Worm (Caenorhabditis elegans): ENCODE measurements around the gene grl-5.
A peak's percentile ranks its signal among the peaks of the same experiment; 100 is the strongest.

The grl-5 gene

DNA sequence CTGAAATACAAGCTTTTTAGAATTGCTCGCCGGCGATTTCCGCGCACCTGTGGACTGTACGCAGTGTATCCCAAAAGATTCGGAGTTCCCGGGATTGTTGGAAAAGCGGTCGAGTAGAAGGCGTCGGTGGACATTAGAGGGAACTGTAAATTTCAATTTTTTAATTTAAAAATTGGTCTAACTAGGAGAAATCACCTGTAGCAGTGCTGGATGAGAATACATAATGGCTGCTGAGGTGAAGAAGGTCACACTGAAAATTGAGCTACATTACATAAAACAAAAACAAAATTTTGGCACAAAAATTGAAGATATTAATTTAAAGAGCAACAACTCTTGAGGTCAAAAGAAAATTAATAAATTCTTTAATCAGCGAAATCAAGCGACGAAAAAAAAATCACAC, 39.8 kb downstream of the grl-5 start, which contains the start of gene neg-1:
neg-1 (minus strand) TSS at position 250 of the 400 bp plus-strand sequence.
- TF ChIP-seq nhr-25 (tag; optimal IDR thresholded peaks at IDR 0.05) (no peak), R02D3.7 (tag; optimal IDR thresholded peaks at IDR 0.05) (no peak), ceh-28 (tag; optimal IDR thresholded peaks at IDR 0.05) (no peak), nfya-1 (tag; optimal IDR thresholded peaks at IDR 0.05; ENCODE audit: insufficient read depth) (no peak), elt-3 (tag; optimal IDR thresholded peaks at IDR 0.05) (no peak), ceh-82 (tag; optimal IDR thresholded peaks at IDR 0.05) (no peak), nhr-77 (tag; optimal IDR thresholded peaks at IDR 0.05) (no peak), ZK546.5 (tag; optimal IDR thresholded peaks at IDR 0.05) (no peak), nhr-67 (tag; optimal IDR thresholded peaks at IDR 0.05) (no peak), nhr-11 (tag; optimal IDR thresholded peaks at IDR 0.05) (no peak), unc-39 (tag; optimal IDR thresholded peaks at IDR 0.05) (no peak), skn-1 (tag; optimal IDR thresholded peaks at IDR 0.05) (no peak), lin-15B (tag; optimal IDR thresholded peaks at IDR 0.05) (no peak), mml-1 (tag; optimal IDR thresholded peaks at IDR 0.05) (no peak), eor-1 (tag; optimal IDR thresholded peaks at IDR 0.05) (no peak), nhr-76 (tag; optimal IDR thresholded peaks at IDR 0.05) (no peak), ztf-4 (tag; optimal IDR thresholded peaks at IDR 0.05) (no peak), sea-2 (GFP tag; optimal IDR thresholded peaks at IDR 0.05) (no peak), lin-39 (tag; optimal IDR thresholded peaks at IDR 0.05) (no peak), egl-27 (tag; optimal IDR thresholded peaks at IDR 0.05) (no peak)

DNA sequence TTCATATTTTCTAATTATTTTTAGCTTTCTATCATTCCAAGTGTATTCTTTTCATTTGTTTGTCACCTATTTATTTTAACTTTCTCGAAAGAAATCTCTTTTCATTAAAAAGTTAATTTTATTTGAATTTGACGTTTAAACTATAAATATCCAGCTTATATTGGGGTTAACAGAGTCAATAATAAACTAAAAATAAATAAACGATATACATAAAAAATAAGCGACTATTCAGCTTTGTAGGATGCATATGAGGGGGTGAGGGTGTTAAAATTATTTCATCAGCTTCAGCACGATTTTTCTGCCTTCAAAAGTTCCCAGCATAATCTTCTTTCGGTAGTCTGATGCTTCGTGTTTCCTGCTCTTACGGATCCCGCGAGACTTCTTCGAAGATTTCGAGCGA, 40.8 kb downstream of the grl-5 start:
- no peak for TF ChIP-seq ztf-4 (tag; optimal IDR thresholded peaks at IDR 0.05)
- no peak for TF ChIP-seq nhr-67 (tag; optimal IDR thresholded peaks at IDR 0.05)
- no peak for TF ChIP-seq nhr-25 (tag; optimal IDR thresholded peaks at IDR 0.05)
- TF ChIP-seq pqm-1 (tag; optimal IDR thresholded peaks at IDR 0.05): no peak
- no peak for TF ChIP-seq ztf-11 (tag; optimal IDR thresholded peaks at IDR 0.05)
- no peak for TF ChIP-seq snpc-4 (tag; optimal IDR thresholded peaks at IDR 0.05)
- no peak for TF ChIP-seq aly-2 (tag; optimal IDR thresholded peaks at IDR 0.05)
- no peak for TF ChIP-seq ceh-16 (tag; optimal IDR thresholded peaks at IDR 0.05)
- TF ChIP-seq daf-12 (tag; optimal IDR thresholded peaks at IDR 0.05): no peak

DNA sequence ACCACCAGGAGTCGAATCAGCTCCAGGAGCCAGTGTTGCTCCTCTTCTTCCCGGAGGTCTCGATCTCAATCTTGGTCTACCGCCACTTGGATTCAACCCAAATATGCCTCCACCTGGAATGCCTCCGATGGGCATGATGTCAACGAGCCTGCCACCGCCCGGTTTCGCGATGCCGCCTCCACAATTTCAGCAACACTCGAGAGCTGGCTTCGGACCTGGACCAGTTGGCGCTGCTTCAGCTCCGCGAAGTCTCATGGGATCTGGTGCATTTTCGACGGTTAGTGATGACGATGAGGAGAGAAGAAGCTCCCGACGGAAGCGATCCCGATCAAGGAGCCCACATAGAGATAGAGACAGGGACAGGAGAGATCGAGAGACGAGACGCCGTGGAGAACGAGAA, 41.5 kb downstream of the grl-5 start:
- TF ChIP-seq nhr-43 (tag; optimal IDR thresholded peaks at IDR 0.05; ENCODE audit: poor library complexity, severe bottlenecking): no peak
- TF ChIP-seq elt-2 (tag; optimal IDR thresholded peaks at IDR 0.05): no peak
- TF ChIP-seq elt-3 (tag; optimal IDR thresholded peaks at IDR 0.05): no peak
- TF ChIP-seq R02D3.7 (tag; optimal IDR thresholded peaks at IDR 0.05): no peak
- TF ChIP-seq unc-62 (GFP tag; optimal IDR thresholded peaks at IDR 0.05): no peak
- TF ChIP-seq nhr-11 (tag; optimal IDR thresholded peaks at IDR 0.05): no peak
- TF ChIP-seq nhr-77 (tag; optimal IDR thresholded peaks at IDR 0.05): no peak
- TF ChIP-seq hmg-11 (tag; optimal IDR thresholded peaks at IDR 0.05): no peak
- no peak for TF ChIP-seq ztf-4 (tag; optimal IDR thresholded peaks at IDR 0.05)
- no peak for TF ChIP-seq elt-1 (tag; optimal IDR thresholded peaks at IDR 0.05)
- TF ChIP-seq nhr-25 (tag; optimal IDR thresholded peaks at IDR 0.05): no peak
- TF ChIP-seq skn-1 (tag; optimal IDR thresholded peaks at IDR 0.05): no peak
- TF ChIP-seq lin-39 (tag; optimal IDR thresholded peaks at IDR 0.05): no peak
- no peak for TF ChIP-seq nhr-28 (tag; optimal IDR thresholded peaks at IDR 0.05)
- no peak for TF ChIP-seq daf-12 (tag; optimal IDR thresholded peaks at IDR 0.05)

DNA sequence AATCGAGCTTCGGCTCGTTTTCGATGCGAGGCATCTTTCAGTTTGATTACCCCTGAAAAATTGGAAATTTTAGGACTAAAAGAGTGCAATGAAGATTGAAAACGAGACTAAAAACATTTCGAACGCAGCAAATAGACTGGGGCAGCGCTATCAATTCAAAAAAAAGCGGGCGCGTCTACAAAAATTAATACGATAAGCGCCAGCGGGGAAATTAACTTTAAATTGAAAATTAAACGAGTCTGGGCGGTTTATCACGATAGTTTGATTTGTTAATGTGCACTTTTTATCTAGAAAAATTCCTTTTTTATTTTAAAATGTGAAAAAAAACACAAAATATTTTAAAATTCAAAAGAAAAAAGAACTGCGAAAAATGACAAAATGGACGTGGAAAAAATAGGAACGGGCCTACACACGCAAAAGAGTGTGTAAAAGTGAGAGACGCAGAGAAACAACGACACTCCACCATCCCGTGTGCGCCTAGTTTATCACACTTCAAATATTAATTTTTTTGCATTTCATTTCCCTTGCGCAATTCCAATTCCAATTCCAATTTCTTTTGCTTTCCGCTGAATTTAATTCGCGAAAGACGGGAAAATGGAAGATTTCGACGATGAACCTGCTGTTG, 43.0 kb downstream of the grl-5 start, which contains the start of the genes gmpr-1 and fipp-1:
gmpr-1 (minus strand) TSS at position 75 of the 625 bp plus-strand sequence.
fipp-1 (plus strand) TSS at position 499 of the 625 bp plus-strand sequence.
- TF ChIP-seq lin-39 (tag; optimal IDR thresholded peaks at IDR 0.05) (peak; percentile 16), nhr-23 (tag; optimal IDR thresholded peaks at IDR 0.05) (peak; percentile 69), mml-1 (tag; optimal IDR thresholded peaks at IDR 0.05) (no peak), elt-2 (tag; optimal IDR thresholded peaks at IDR 0.05) (peak; percentile 74), lin-15B (tag; optimal IDR thresholded peaks at IDR 0.05) (peak; percentile 61), lsy-12 (tag; optimal IDR thresholded peaks at IDR 0.05) (no peak), nhr-12 (tag; optimal IDR thresholded peaks at IDR 0.05) (no peak), jun-1 (tag; optimal IDR thresholded peaks at IDR 0.05) (peak; percentile 24), pha-4 (tag; optimal IDR thresholded peaks at IDR 0.05) (peak; percentile 48), hmg-11 (tag; optimal IDR thresholded peaks at IDR 0.05) (peak; percentile 62), nfya-1 (tag; optimal IDR thresholded peaks at IDR 0.05; ENCODE audit: insufficient read depth) (peak; percentile 64)
